Worm (Caenorhabditis elegans) whole organism, L4 larva: ENCODE measurements around the gene M03B6.1.

Experiments used
- D1046.2 ChIP-seq: fragments of 200-800 bp; sonication (Bioruptor generic); IDR thresholded peaks from 2 replicates; pipeline ENCODE4 v1.3.6; 2022; ENCODE audit warnings: missing genetic modification characterization, missing compliant biosample characterization
- F37D6.2 ChIP-seq: sonication (generic microtip); optimal IDR thresholded peaks from 2 replicates; lab custom pipeline; 2016; ENCODE audit warnings: mild to moderate bottlenecking, missing genetic modification characterization, missing compliant biosample characterization
- R02D3.7 ChIP-seq: fragments of 150-350 bp; sonication (generic microtip); optimal IDR thresholded peaks from 3 replicates; lab custom pipeline; 2014; ENCODE audit warnings: missing biosample characterization, missing genetic modification characterization
- Y5F2A.4 ChIP-seq: fragments of 200-800 bp; sonication (Bioruptor generic); optimal IDR thresholded peaks from 2 replicates; lab custom pipeline; 2018; ENCODE audit warnings: mild to moderate bottlenecking, missing genetic modification characterization, missing compliant biosample characterization
- ZK337.2 ChIP-seq: fragments of 200-800 bp; sonication (Bioruptor generic); IDR thresholded peaks from 2 replicates; pipeline ENCODE4 v1.3.6; 2022; ENCODE audit warnings: missing genetic modification reagents, missing genetic modification characterization, missing compliant biosample characterization
- ama-1 ChIP-seq: fragments of 150-350 bp; optimal IDR thresholded peaks from 2 replicates; lab custom pipeline; 2014; ENCODE audit warnings: inconsistent platforms, mixed read lengths
- attf-4 ChIP-seq: sonication (generic microtip); optimal IDR thresholded peaks from 3 replicates; lab custom pipeline; 2017; ENCODE audit warnings: missing biosample characterization, missing genetic modification characterization
- ceh-28 ChIP-seq: fragments of 150-350 bp; optimal IDR thresholded peaks from 2 replicates; lab custom pipeline; 2014; ENCODE audit warnings: missing biosample characterization, missing genetic modification reagents, missing genetic modification characterization
- ceh-32 ChIP-seq: sonication (generic microtip); optimal IDR thresholded peaks from 2 replicates; lab custom pipeline; 2016; ENCODE audit warnings: mild to moderate bottlenecking, missing genetic modification characterization, missing compliant biosample characterization; ENCODE audit not compliant: poor library complexity
- ces-1 ChIP-seq: fragments of 150-350 bp; sonication (generic microtip); optimal IDR thresholded peaks from 4 replicates; lab custom pipeline; 2014; ENCODE audit warnings: missing biosample characterization, missing genetic modification reagents, missing genetic modification characterization
- cey-2 ChIP-seq: sonication (generic microtip); optimal IDR thresholded peaks from 3 replicates; lab custom pipeline; 2017; ENCODE audit warnings: missing genetic modification characterization, mild to moderate bottlenecking, missing compliant biosample characterization, antibody characterized with exemption, borderline replicate concordance; ENCODE audit not compliant: insufficient read depth
- ctbp-1 ChIP-seq: fragments of 200-800 bp; sonication (Bioruptor generic); IDR thresholded peaks from 2 replicates; pipeline ENCODE4 v1.3.6; 2022; ENCODE audit warnings: missing genetic modification reagents, missing genetic modification characterization, missing compliant biosample characterization
- daf-12 ChIP-seq: fragments of 150-350 bp; optimal IDR thresholded peaks from 2 replicates; lab custom pipeline; 2014; ENCODE audit warnings: missing biosample characterization, missing genetic modification reagents, missing genetic modification characterization
- daf-16 ChIP-seq, 3 experiments: sonication (generic microtip); optimal IDR thresholded peaks; 2 replicates each; lab custom pipeline; 2016 to 2017; ENCODE audit warnings: missing genetic modification characterization in 3 of 3, missing genetic modification reagents in 3 of 3, mild to moderate bottlenecking in 2 of 3, missing compliant biosample characterization in 2 of 3, missing biosample characterization in 1 of 3, moderate library complexity in 1 of 3
- daf-19 ChIP-seq: fragments of 200-800 bp; sonication (Bioruptor generic); conservative IDR thresholded peaks from 2 replicates; pipeline ENCODE4 v1.3.6; 2022; ENCODE audit warnings: missing genetic modification characterization, missing compliant biosample characterization
- dmd-6 ChIP-seq: fragments of 200-800 bp; sonication (Bioruptor generic); IDR thresholded peaks from 2 replicates; pipeline ENCODE4 v1.3.6; 2022; ENCODE audit warnings: missing genetic modification reagents, missing genetic modification characterization, missing compliant biosample characterization
- dmd-9 ChIP-seq: fragments of 200-800 bp; sonication (Bioruptor generic); IDR thresholded peaks from 2 replicates; pipeline ENCODE4 v1.3.6; 2022; ENCODE audit warnings: missing genetic modification reagents, missing genetic modification characterization, missing compliant biosample characterization
- dpl-1 ChIP-seq: fragments of 150-350 bp; optimal IDR thresholded peaks from 2 replicates; lab custom pipeline; 2014; ENCODE audit warnings: missing biosample characterization, missing genetic modification reagents, missing genetic modification characterization
- dve-1 ChIP-seq: sonication (generic microtip); optimal IDR thresholded peaks from 2 replicates; lab custom pipeline; 2017; ENCODE audit warnings: antibody characterized with exemption, mild to moderate bottlenecking, missing genetic modification characterization, missing compliant biosample characterization; ENCODE audit not compliant: insufficient read depth
- hlh-11 ChIP-seq: fragments of 200-800 bp; sonication (Bioruptor generic); optimal IDR thresholded peaks from 2 replicates; lab custom pipeline; 2018; ENCODE audit warnings: mild to moderate bottlenecking, missing genetic modification characterization, missing compliant biosample characterization
- hlh-30 ChIP-seq: sonication (generic microtip); optimal IDR thresholded peaks from 2 replicates; lab custom pipeline; 2017; ENCODE audit warnings: antibody characterized with exemption, mild to moderate bottlenecking, missing genetic modification characterization, missing compliant biosample characterization; ENCODE audit not compliant: insufficient read depth
- jun-1 ChIP-seq: fragments of 150-350 bp; optimal IDR thresholded peaks from 2 replicates; lab custom pipeline; 2014; ENCODE audit warnings: missing biosample characterization, missing genetic modification reagents, missing genetic modification characterization
- lin-13 ChIP-seq: fragments of 150-350 bp; optimal IDR thresholded peaks from 2 replicates; lab custom pipeline; 2014; ENCODE audit warnings: missing biosample characterization, missing genetic modification reagents, missing genetic modification characterization
- lin-39 ChIP-seq: fragments of 150-350 bp; optimal IDR thresholded peaks from 2 replicates; lab custom pipeline; 2014; ENCODE audit warnings: missing biosample characterization, missing genetic modification reagents, missing genetic modification characterization
- lir-3 ChIP-seq: sonication (generic microtip); optimal IDR thresholded peaks from 2 replicates; lab custom pipeline; 2016; ENCODE audit warnings: mild to moderate bottlenecking, missing genetic modification characterization, missing compliant biosample characterization
- madf-5 ChIP-seq, 2 experiments: fragments of 200-800 bp; sonication (Bioruptor generic); IDR thresholded peaks; 2 replicates each; pipeline ENCODE4 v1.3.6; 2022; ENCODE audit warnings: missing compliant biosample characterization in 2 of 2, missing genetic modification characterization in 2 of 2
- madf-9 ChIP-seq: fragments of 200-800 bp; sonication (Bioruptor generic); conservative IDR thresholded peaks from 2 replicates; pipeline ENCODE4 v1.3.6; 2022; ENCODE audit warnings: missing genetic modification reagents, missing genetic modification characterization, missing compliant biosample characterization
- mdt-29 ChIP-seq: fragments of 200-800 bp; sonication (Bioruptor generic); IDR thresholded peaks from 2 replicates; pipeline ENCODE4 v1.3.6; 2022; ENCODE audit warnings: missing genetic modification reagents, missing genetic modification characterization, missing compliant biosample characterization
- mxl-2 ChIP-seq: fragments of 200-800 bp; sonication (Bioruptor generic); conservative IDR thresholded peaks from 2 replicates; pipeline ENCODE4 v1.3.6; 2022; ENCODE audit warnings: missing genetic modification reagents, missing genetic modification characterization, missing compliant biosample characterization
- nhr-10 ChIP-seq: fragments of 150-350 bp; optimal IDR thresholded peaks from 2 replicates; lab custom pipeline; 2014; ENCODE audit warnings: missing biosample characterization, missing genetic modification characterization
- nhr-102 ChIP-seq: sonication (generic microtip); optimal IDR thresholded peaks from 2 replicates; lab custom pipeline; 2016; ENCODE audit warnings: mild to moderate bottlenecking, missing genetic modification characterization, moderate library complexity, missing compliant biosample characterization
- nhr-11 ChIP-seq: fragments of 150-350 bp; optimal IDR thresholded peaks from 2 replicates; lab custom pipeline; 2014; ENCODE audit warnings: missing biosample characterization, missing genetic modification characterization
- nhr-111 ChIP-seq: fragments of 200-800 bp; sonication (Bioruptor generic); optimal IDR thresholded peaks from 2 replicates; lab custom pipeline; 2018; ENCODE audit warnings: mild to moderate bottlenecking, missing genetic modification characterization, missing compliant biosample characterization
- nhr-28 ChIP-seq: fragments of 150-350 bp; optimal IDR thresholded peaks from 2 replicates; lab custom pipeline; 2014; ENCODE audit warnings: missing biosample characterization, missing genetic modification characterization
- nhr-6 ChIP-seq: fragments of 150-350 bp; optimal IDR thresholded peaks from 2 replicates; lab custom pipeline; 2014; ENCODE audit warnings: missing biosample characterization, missing genetic modification characterization
- nhr-76 ChIP-seq: fragments of 150-350 bp; optimal IDR thresholded peaks from 2 replicates; lab custom pipeline; 2014; ENCODE audit warnings: missing biosample characterization, missing genetic modification characterization
- php-3 ChIP-seq: fragments of 200-800 bp; sonication (Bioruptor generic); IDR thresholded peaks from 2 replicates; pipeline ENCODE4 v1.3.6; 2022; ENCODE audit warnings: missing genetic modification reagents, missing genetic modification characterization, missing compliant biosample characterization
- pqm-1 ChIP-seq: sonication (generic microtip); optimal IDR thresholded peaks from 2 replicates; lab custom pipeline; 2017; ENCODE audit warnings: missing biosample characterization, missing genetic modification characterization
- set-16 ChIP-seq: fragments of 200-800 bp; sonication (Bioruptor generic); IDR thresholded peaks from 2 replicates; pipeline ENCODE4 v1.3.6; 2022; ENCODE audit warnings: missing genetic modification reagents, missing genetic modification characterization, missing compliant biosample characterization
- spr-1 ChIP-seq: sonication (generic microtip); optimal IDR thresholded peaks from 2 replicates; lab custom pipeline; 2016; ENCODE audit warnings: mild to moderate bottlenecking, missing genetic modification characterization, missing compliant biosample characterization
- spr-3 ChIP-seq: fragments of 200-800 bp; sonication (Bioruptor generic); optimal IDR thresholded peaks from 2 replicates; lab custom pipeline; 2018; ENCODE audit warnings: mild to moderate bottlenecking, missing genetic modification characterization, missing compliant biosample characterization
- unc-62 ChIP-seq, 3 experiments: fragments of 150-350 bp in 1 of 3; sonication (generic microtip); optimal IDR thresholded peaks in 2 of 3; peaks in 1 of 3; 1 replicate in 1 of 3; 2 replicates in 2 of 3; lab custom pipeline; 2014 to 2017; ENCODE audit warnings: missing biosample characterization in 3 of 3, missing genetic modification characterization in 3 of 3, missing genetic modification reagents in 3 of 3, missing genotype in 1 of 3
- ztf-7 ChIP-seq: fragments of 150-350 bp; optimal IDR thresholded peaks from 2 replicates; lab custom pipeline; 2014; ENCODE audit warnings: missing biosample characterization, missing genetic modification characterization

M03B6.1 gene

DNA sequence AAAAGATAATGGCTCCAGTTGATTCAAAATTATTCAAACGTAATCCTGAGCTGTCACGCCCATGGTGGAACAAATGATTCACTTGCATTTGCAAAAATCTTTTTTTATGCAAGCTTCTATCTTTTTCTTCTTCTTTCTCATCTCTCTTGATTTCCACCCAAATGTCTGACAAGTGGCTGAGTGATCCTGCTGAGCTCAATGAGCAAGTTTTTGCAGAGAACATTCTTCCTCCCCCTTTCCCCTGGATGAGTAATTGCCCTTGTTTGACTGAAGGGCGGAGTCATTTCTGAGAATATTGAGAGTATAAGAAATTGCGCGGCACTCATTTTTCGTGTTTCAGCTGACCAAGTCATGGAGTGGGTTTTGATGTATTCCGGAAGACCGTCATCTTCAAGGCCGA lies at the start of gene M03B6.1:
Gene M03B6.1 (plus strand): TSS at position 334 of the 400 bp plus-strand sequence.
- TF ChIP-seq mxl-2 (GFP tag; lab: Robert Waterston, UW) (no peak), madf-9 (no peak), lin-13 (no peak), attf-4 (tag; lab: Kevin White, UChicago) (no peak), lin-39 (tag; lab: Kevin White, UChicago) (no peak), Y5F2A.4 (GFP tag; lab: Kevin White, UChicago) (no peak), nhr-6 (tag; lab: Kevin White, UChicago) (no peak), D1046.2 (GFP tag; lab: Robert Waterston, UW) (no peak), spr-3 (no peak), dmd-9 (GFP tag; lab: Robert Waterston, UW) (no peak), ces-1 (GFP tag; lab: Kevin White, UChicago) (no peak), unc-62 (GFP tag; optimal IDR thresholded peaks at IDR 0.05 in 1 of 2; lab: Kevin White, UChicago) (no peak), unc-62 (tag; optimal IDR thresholded peaks at IDR 0.05; lab: Kevin White, UChicago) (no peak), ama-1 (lab: Kevin White, UChicago) (no peak), daf-12 (no peak), nhr-102 (tag; lab: Kevin White, UChicago) (no peak), ctbp-1 (GFP tag; lab: Robert Waterston, UW) (no peak), ZK337.2 (no peak), daf-19 (GFP tag; lab: Robert Waterston, UW) (no peak), dmd-6 (GFP tag; lab: Robert Waterston, UW) (no peak)

DNA sequence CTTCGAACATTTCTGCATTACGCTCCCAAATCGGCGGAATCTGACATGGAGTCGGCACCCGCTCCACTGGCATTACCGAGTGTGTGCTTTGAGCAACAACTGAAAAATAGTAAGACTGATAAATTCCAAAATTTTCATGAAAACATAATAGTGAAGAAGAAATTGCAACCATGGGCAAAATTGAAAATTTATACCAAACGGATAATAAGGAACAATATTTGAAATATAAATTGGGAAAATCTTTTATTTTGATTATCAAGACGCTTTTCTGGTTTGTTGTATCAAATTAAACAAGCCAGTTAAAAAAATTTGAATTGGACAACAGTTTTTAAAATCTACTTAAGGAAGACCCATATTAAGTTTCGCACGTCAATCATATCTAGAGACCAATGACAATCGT lies 47.9 kb upstream of the M03B6.1 start, which contains the start of gene ZK1086.2:
Gene ZK1086.2 (minus strand): TSS at position 101 of the 400 bp plus-strand sequence.
- TF ChIP-seq ceh-28 (tag; lab: Kevin White, UChicago), result no peak
- no peak for TF ChIP-seq Y5F2A.4 (GFP tag; lab: Kevin White, UChicago)
- TF ChIP-seq R02D3.7 (tag; lab: Kevin White, UChicago), result no peak
- no peak for TF ChIP-seq nhr-111 (GFP tag; lab: Kevin White, UChicago)
- no peak for TF ChIP-seq nhr-10 (tag; lab: Kevin White, UChicago)
- no peak for TF ChIP-seq ceh-32 (tag; lab: Kevin White, UChicago)
- TF ChIP-seq jun-1 (tag; lab: Kevin White, UChicago), result no peak
- TF ChIP-seq lir-3 (tag; lab: Kevin White, UChicago), result no peak
- no peak for TF ChIP-seq ztf-7 (tag; lab: Kevin White, UChicago)
- no peak for TF ChIP-seq spr-1 (tag; lab: Kevin White, UChicago)
- no peak for TF ChIP-seq dpl-1 (GFP tag; lab: Kevin White, UChicago)
- TF ChIP-seq, all 104 proteins: peak for 0

DNA sequence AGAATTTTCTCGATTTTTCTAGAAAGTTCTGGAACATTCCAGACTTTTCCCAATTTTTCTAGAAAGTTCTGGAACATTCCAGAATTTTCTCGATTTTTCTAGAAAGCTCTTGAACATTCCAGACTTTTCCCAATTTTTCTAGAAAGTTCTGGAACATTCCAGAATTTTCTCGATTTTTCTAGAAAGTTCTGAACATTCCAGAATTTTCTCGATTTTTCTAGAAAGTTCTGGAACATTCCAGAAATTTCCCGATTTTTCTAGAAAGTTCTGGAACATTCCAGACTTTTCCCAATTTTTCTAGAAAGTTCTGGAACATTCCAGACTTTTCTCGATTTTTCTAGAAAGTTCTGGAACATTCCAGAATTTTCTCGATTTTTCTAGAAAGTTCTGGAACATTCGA lies 46.1 kb upstream of the M03B6.1 start:
- TF ChIP-seq madf-5 (GFP tag; IDR thresholded peaks at IDR 0.05; lab: Robert Waterston, UW), result 0 out of 4 replicates have a peak, but pooled peaks of 1 of the 2 experiments have one; percentile 12
- peak; percentile 10; the same call in 1 of the 2 replicates for TF ChIP-seq mdt-29 (GFP tag; lab: Robert Waterston, UW)

DNA sequence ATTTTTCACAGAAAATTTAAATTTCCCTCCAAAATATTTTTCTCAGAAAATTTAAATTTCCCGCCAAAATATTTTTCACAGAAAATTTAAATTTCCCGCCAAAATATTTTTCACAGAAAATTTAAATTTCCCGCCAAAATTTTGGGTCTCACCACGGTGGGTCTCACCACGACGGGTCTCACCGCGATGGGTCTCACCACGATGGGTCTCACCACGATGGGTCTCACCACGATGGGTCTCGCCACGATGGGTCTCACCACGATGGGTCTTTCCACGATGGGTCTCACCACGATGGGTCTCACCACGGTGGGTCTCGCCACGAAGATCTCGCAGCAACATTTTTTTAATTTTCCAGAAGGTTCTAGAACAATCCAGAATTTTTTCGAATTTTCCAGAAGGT lies 45.5 kb upstream of the M03B6.1 start:
- peak; percentile 56 for TF ChIP-seq set-16 (GFP tag; lab: Robert Waterston, UW)

DNA sequence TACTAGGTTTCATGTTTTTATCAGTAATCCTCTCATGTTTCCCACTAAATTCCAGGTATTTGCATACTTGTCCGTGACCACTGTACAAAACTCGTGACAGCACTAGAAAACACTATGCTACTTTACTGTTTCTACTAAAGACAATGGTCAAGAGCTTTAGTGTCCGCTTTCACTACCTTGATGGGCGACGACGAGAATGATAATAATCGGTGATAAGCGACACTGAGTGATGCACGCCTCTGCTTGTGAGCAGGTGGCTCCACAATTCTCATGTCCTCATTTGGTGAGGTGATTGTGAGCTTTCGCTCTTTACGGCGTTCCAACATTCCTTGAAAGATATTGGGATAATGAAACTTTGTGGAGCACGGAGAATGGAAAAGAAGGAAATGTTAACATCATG lies 38.2 kb upstream of the M03B6.1 start:
- TF ChIP-seq ama-1 (lab: Kevin White, UChicago) (no peak), cey-2 (tag; lab: Kevin White, UChicago) (no peak), mdt-29 (GFP tag; lab: Robert Waterston, UW) (no peak), dve-1 (peak; percentile 65), pqm-1 (peak; percentile 24), daf-16 (GFP tag; optimal IDR thresholded peaks at IDR 0.05; lab: Kevin White, UChicago) (no peak), daf-16 (tag; optimal IDR thresholded peaks at IDR 0.05; lab: Kevin White, UChicago) (peak; percentile 33), hlh-11 (tag; lab: Kevin White, UChicago) (peak; percentile 73), php-3 (GFP tag; lab: Robert Waterston, UW) (0 out of 2 replicates have a peak, but pooled peaks have one; percentile 31), mxl-2 (GFP tag; lab: Robert Waterston, UW) (no peak), nhr-11 (no peak), nhr-76 (tag; lab: Kevin White, UChicago) (no peak), dmd-6 (GFP tag; lab: Robert Waterston, UW) (peak; percentile 59), F37D6.2 (no peak), hlh-30 (tag; lab: Kevin White, UChicago) (peak; percentile 42), nhr-28 (tag; lab: Kevin White, UChicago) (peak; percentile 60), nhr-10 (tag; lab: Kevin White, UChicago) (no peak)
